Worm (Caenorhabditis elegans) whole organism, L4/young adult: ENCODE measurements around the gene F11E6.11.

ENCODE experiments used
- W03F9.2 ChIP-seq: fragments of 150-350 bp; optimal IDR thresholded peaks from 2 replicates; lab custom pipeline; 2014; ENCODE audit warnings: missing biosample characterization, missing genetic modification characterization
- dao-5 ChIP-seq: sonication (generic microtip); optimal IDR thresholded peaks from 2 replicates; lab custom pipeline; 2016; ENCODE audit warnings: missing genotype, missing genetic modification characterization, moderate library complexity, missing compliant biosample characterization

- TF ChIP-seq W03F9.2 (no peak), dao-5 (no peak)
Observed at ce11 chrIV:17427423-17427822, 15.2 kb upstream of the F11E6.11 start, which contains the start of gene C06A12.3.
